Fruit fly (Drosophila melanogaster) whole organism, embryonic: ENCODE data around the gene CG31921.

Experiments used
- Bgb ChIP-seq: fragments of 200-800 bp; sonication (Bioruptor generic); IDR thresholded peaks from 2 replicates; pipeline ENCODE4 v1.3.6; 2022; ENCODE audit warnings: missing biosample characterization, missing genetic modification characterization; ENCODE audit not compliant: partially characterized antibody
- CG11085 ChIP-seq: fragments of 200-800 bp; sonication (Bioruptor generic); IDR thresholded peaks from 2 replicates; pipeline ENCODE4 v1.3.6; 2022; ENCODE audit warnings: missing biosample characterization, missing genetic modification characterization
- CG11695 ChIP-seq: fragments of 200-800 bp; sonication (Bioruptor generic); IDR thresholded peaks from 3 replicates; pipeline ENCODE4 v1.3.6; 2022; ENCODE audit warnings: missing biosample characterization, missing genetic modification characterization
- CG12769 ChIP-seq: fragments of 200-800 bp; sonication (Bioruptor generic); optimal IDR thresholded peaks from 2 replicates; lab custom pipeline; 2019; ENCODE audit warnings: missing biosample characterization, mild to moderate bottlenecking, missing genetic modification characterization, moderate library complexity
- CG15073 ChIP-seq: fragments of 200-800 bp; sonication (Bioruptor generic); optimal IDR thresholded peaks from 2 replicates; lab custom pipeline; 2016; ENCODE audit warnings: missing biosample characterization, missing genetic modification characterization
- CG1603 ChIP-seq: fragments of 200-800 bp; sonication (Bioruptor generic); optimal IDR thresholded peaks from 2 replicates; lab custom pipeline; 2019; ENCODE audit warnings: missing biosample characterization, mild to moderate bottlenecking, missing genetic modification characterization, moderate library complexity
- CG16779 ChIP-seq: fragments of 200-800 bp; sonication (Bioruptor generic); IDR thresholded peaks from 2 replicates; pipeline ENCODE4 v1.3.6; 2022; ENCODE audit warnings: missing biosample characterization, missing genetic modification characterization
- CG18476 ChIP-seq: fragments of 200-800 bp; sonication (Bioruptor generic); optimal IDR thresholded peaks from 2 replicates; lab custom pipeline; 2016; ENCODE audit warnings: missing biosample characterization, mild to moderate bottlenecking, missing genetic modification characterization
- CG18764 ChIP-seq: fragments of 200-800 bp; sonication (Bioruptor generic); optimal IDR thresholded peaks from 3 replicates; lab custom pipeline; 2016; ENCODE audit warnings: missing biosample characterization, missing genetic modification characterization
- CG2116 ChIP-seq: fragments of 200-800 bp; sonication (Bioruptor generic); optimal IDR thresholded peaks from 3 replicates; lab custom pipeline; 2018; ENCODE audit warnings: missing biosample characterization, mild to moderate bottlenecking, missing genetic modification characterization
- CG30020 ChIP-seq: fragments of 200-800 bp; optimal IDR thresholded peaks from 2 replicates; lab custom pipeline; 2019; ENCODE audit warnings: missing biosample characterization, mild to moderate bottlenecking, missing genetic modification characterization, moderate library complexity
- CG31224 ChIP-seq: fragments of 200-800 bp; sonication (Bioruptor generic); IDR thresholded peaks from 2 replicates; pipeline ENCODE4 v1.3.6; 2022; ENCODE audit warnings: missing biosample characterization, missing genetic modification characterization
- CG3726 ChIP-seq: fragments of 200-800 bp; sonication (Bioruptor generic); IDR thresholded peaks from 3 replicates; pipeline ENCODE4, ENCODE4 v1.3.6; 2022; ENCODE audit warnings: missing biosample characterization, missing genetic modification characterization
- CG43689 ChIP-seq: fragments of 200-800 bp; sonication (Bioruptor generic); IDR thresholded peaks from 2 replicates; pipeline ENCODE4 v1.3.6; 2022; ENCODE audit warnings: missing biosample characterization, missing genetic modification characterization
- CG4707 ChIP-seq: fragments of 200-800 bp; sonication (Bioruptor generic); optimal IDR thresholded peaks from 2 replicates; lab custom pipeline; 2018; ENCODE audit warnings: missing biosample characterization, mild to moderate bottlenecking, missing genetic modification characterization, moderate library complexity
- CG5245 ChIP-seq: fragments of 200-800 bp; sonication (Bioruptor generic); optimal IDR thresholded peaks from 3 replicates; lab custom pipeline; 2016; ENCODE audit warnings: missing biosample characterization, missing genetic modification characterization
- CG6254 ChIP-seq: fragments of 200-800 bp; sonication (Bioruptor generic); optimal IDR thresholded peaks from 3 replicates; lab custom pipeline; 2017; ENCODE audit warnings: mild to moderate bottlenecking, missing biosample characterization, missing genetic modification reagents, missing genetic modification characterization
- CG6791 ChIP-seq: fragments of 200-800 bp; sonication (Bioruptor generic); IDR thresholded peaks from 3 replicates; pipeline ENCODE4 v1.3.6; 2022; ENCODE audit warnings: missing biosample characterization, missing genetic modification characterization; ENCODE audit not compliant: partially characterized antibody
- CG7372 ChIP-seq: fragments of 200-800 bp; sonication (Bioruptor generic); IDR thresholded peaks from 2 replicates; pipeline ENCODE4 v1.3.6; 2022; ENCODE audit warnings: missing biosample characterization, missing genetic modification characterization
- CG8281 ChIP-seq: fragments of 200-800 bp; sonication (Bioruptor generic); optimal IDR thresholded peaks from 2 replicates; lab custom pipeline; 2018; ENCODE audit warnings: missing biosample characterization, mild to moderate bottlenecking, missing genetic modification characterization, moderate library complexity
- CG8924 ChIP-seq: fragments of 200-800 bp; optimal IDR thresholded peaks from 3 replicates; lab custom pipeline; 2019; ENCODE audit warnings: missing biosample characterization, mild to moderate bottlenecking, missing genetic modification characterization, moderate library complexity
- CG9932 ChIP-seq: fragments of 200-800 bp; sonication (Bioruptor generic); IDR thresholded peaks from 2 replicates; pipeline ENCODE4 v1.3.6; 2022; ENCODE audit warnings: missing biosample characterization, missing genetic modification characterization
- Camta ChIP-seq: fragments of 200-800 bp; sonication (Bioruptor generic); optimal IDR thresholded peaks from 2 replicates; lab custom pipeline; 2016; ENCODE audit warnings: missing biosample characterization, missing genetic modification characterization
- CkIIα-i1 ChIP-seq: fragments of 200-800 bp; sonication (Bioruptor generic); IDR thresholded peaks from 2 replicates; pipeline ENCODE4 v1.3.6; 2022; ENCODE audit warnings: missing biosample characterization, missing genetic modification characterization
- D ChIP-seq, 2 experiments: fragments of 200-800 bp in 1 of 2; fragments of >200 bp in 1 of 2; sonication (Bioruptor generic) in 1 of 2; optimal IDR thresholded peaks; 2 replicates in 1 of 2; 3 replicates in 1 of 2; lab custom pipeline; 2017; ENCODE audit warnings: mild to moderate bottlenecking in 1 of 2, missing biosample characterization in 1 of 2, missing genetic modification characterization in 1 of 2, missing genetic modification reagents in 1 of 2
- D19A ChIP-seq: fragments of 200-800 bp; optimal IDR thresholded peaks from 3 replicates; lab custom pipeline; 2019; ENCODE audit warnings: missing biosample characterization, mild to moderate bottlenecking, missing genetic modification characterization, moderate library complexity
- Dad ChIP-seq: fragments of 200-800 bp; sonication (Bioruptor generic); optimal IDR thresholded peaks from 3 replicates; lab custom pipeline; 2016; ENCODE audit warnings: missing biosample characterization, missing genetic modification characterization
- Doc3 ChIP-seq: fragments of 200-800 bp; sonication (Bioruptor generic); IDR thresholded peaks from 3 replicates; pipeline ENCODE4 v1.3.6; 2022; ENCODE audit warnings: missing biosample characterization, missing genetic modification characterization; ENCODE audit not compliant: partially characterized antibody
- Dp ChIP-seq: fragments of 200-800 bp; sonication (Bioruptor generic); optimal IDR thresholded peaks from 2 replicates; lab custom pipeline; 2018; ENCODE audit warnings: missing biosample characterization, mild to moderate bottlenecking, missing genetic modification characterization, moderate library complexity
- HLHmδ ChIP-seq: fragments of 200-800 bp; sonication (Bioruptor generic); optimal IDR thresholded peaks from 2 replicates; lab custom pipeline; 2018; ENCODE audit warnings: missing biosample characterization, mild to moderate bottlenecking, missing genetic modification characterization, moderate library complexity
- Lpt ChIP-seq: fragments of >200 bp; optimal IDR thresholded peaks from 2 replicates; lab custom pipeline; 2018; ENCODE audit warnings: missing biosample characterization, missing genetic modification characterization
- PHDP ChIP-seq: fragments of 200-800 bp; sonication (Bioruptor generic); optimal IDR thresholded peaks from 3 replicates; lab custom pipeline; 2018; ENCODE audit warnings: missing biosample characterization, mild to moderate bottlenecking, missing genetic modification characterization, moderate library complexity
- az2 ChIP-seq: fragments of 200-800 bp; sonication (Bioruptor generic); optimal IDR thresholded peaks from 3 replicates; lab custom pipeline; 2016; ENCODE audit warnings: missing biosample characterization, missing genetic modification characterization
- bigmax ChIP-seq: fragments of 200-800 bp; sonication (Bioruptor generic); optimal IDR thresholded peaks from 2 replicates; lab custom pipeline; 2018; ENCODE audit warnings: missing biosample characterization, mild to moderate bottlenecking, missing genetic modification characterization
- cad ChIP-seq: fragments of >200 bp; optimal IDR thresholded peaks from 2 replicates; lab custom pipeline; 2017; ENCODE audit warnings: missing biosample characterization, missing genetic modification characterization
- croc ChIP-seq: fragments of 200-800 bp; sonication (Bioruptor generic); conservative IDR thresholded peaks from 3 replicates; pipeline ENCODE4 v1.3.6; 2022; ENCODE audit warnings: missing biosample characterization, missing genetic modification characterization
- dpn ChIP-seq, 2 experiments: fragments of 200-800 bp; sonication (Bioruptor generic); optimal IDR thresholded peaks; 3 replicates each; lab custom pipeline; 2016; ENCODE audit warnings: missing biosample characterization in 2 of 2, missing genetic modification characterization in 2 of 2
- insv ChIP-seq, 2 experiments: fragments of 200-800 bp; sonication (Bioruptor generic); optimal IDR thresholded peaks; 3 replicates each; lab custom pipeline; 2016 to 2018; ENCODE audit warnings: missing biosample characterization in 2 of 2, missing genetic modification characterization in 2 of 2
- kni ChIP-seq: fragments of 200-800 bp; sonication (Bioruptor generic); optimal IDR thresholded peaks from 3 replicates; lab custom pipeline; 2017; ENCODE audit warnings: mild to moderate bottlenecking, missing biosample characterization, missing genetic modification reagents, missing genetic modification characterization
- pzg ChIP-seq: fragments of 200-800 bp; sonication (Bioruptor generic); optimal IDR thresholded peaks from 3 replicates; lab custom pipeline; 2018; ENCODE audit warnings: missing biosample characterization, mild to moderate bottlenecking, missing genetic modification characterization, moderate library complexity
- sd ChIP-seq: fragments of 200-800 bp; sonication (Bioruptor generic); optimal IDR thresholded peaks from 3 replicates; lab custom pipeline; 2018; ENCODE audit warnings: missing biosample characterization, mild to moderate bottlenecking, missing genetic modification characterization, moderate library complexity
- sim ChIP-seq: fragments of 200-800 bp; sonication (Bioruptor generic); IDR thresholded peaks from 2 replicates; pipeline ENCODE4 v1.3.6; 2022; ENCODE audit warnings: missing biosample characterization, missing genetic modification characterization
- sima ChIP-seq: fragments of 200-800 bp; sonication (Bioruptor generic); optimal IDR thresholded peaks from 2 replicates; lab custom pipeline; 2016; ENCODE audit warnings: missing biosample characterization, missing genetic modification characterization
- slou ChIP-seq: fragments of 200-800 bp; sonication (Bioruptor generic); optimal IDR thresholded peaks from 3 replicates; lab custom pipeline; 2016; ENCODE audit warnings: missing biosample characterization, missing genetic modification characterization
- sna ChIP-seq: fragments of 200-800 bp; sonication (Bioruptor generic); IDR thresholded peaks from 2 replicates; pipeline ENCODE4 v1.3.6; 2022; ENCODE audit warnings: missing biosample characterization, missing genetic modification characterization; ENCODE audit not compliant: partially characterized antibody
- sqz ChIP-seq: fragments of 200-800 bp; sonication (Bioruptor generic); optimal IDR thresholded peaks from 3 replicates; lab custom pipeline; 2018; ENCODE audit warnings: missing biosample characterization, mild to moderate bottlenecking, missing genetic modification characterization
- trh ChIP-seq: fragments of 200-800 bp; sonication (Bioruptor generic); optimal IDR thresholded peaks from 2 replicates; lab custom pipeline; 2016; ENCODE audit warnings: missing biosample characterization, missing genetic modification characterization
- zf30C ChIP-seq: fragments of 200-800 bp; sonication (Bioruptor generic); optimal IDR thresholded peaks from 3 replicates; lab custom pipeline; 2018; ENCODE audit warnings: missing biosample characterization, mild to moderate bottlenecking, missing genetic modification characterization

CG31921 gene

DNA sequence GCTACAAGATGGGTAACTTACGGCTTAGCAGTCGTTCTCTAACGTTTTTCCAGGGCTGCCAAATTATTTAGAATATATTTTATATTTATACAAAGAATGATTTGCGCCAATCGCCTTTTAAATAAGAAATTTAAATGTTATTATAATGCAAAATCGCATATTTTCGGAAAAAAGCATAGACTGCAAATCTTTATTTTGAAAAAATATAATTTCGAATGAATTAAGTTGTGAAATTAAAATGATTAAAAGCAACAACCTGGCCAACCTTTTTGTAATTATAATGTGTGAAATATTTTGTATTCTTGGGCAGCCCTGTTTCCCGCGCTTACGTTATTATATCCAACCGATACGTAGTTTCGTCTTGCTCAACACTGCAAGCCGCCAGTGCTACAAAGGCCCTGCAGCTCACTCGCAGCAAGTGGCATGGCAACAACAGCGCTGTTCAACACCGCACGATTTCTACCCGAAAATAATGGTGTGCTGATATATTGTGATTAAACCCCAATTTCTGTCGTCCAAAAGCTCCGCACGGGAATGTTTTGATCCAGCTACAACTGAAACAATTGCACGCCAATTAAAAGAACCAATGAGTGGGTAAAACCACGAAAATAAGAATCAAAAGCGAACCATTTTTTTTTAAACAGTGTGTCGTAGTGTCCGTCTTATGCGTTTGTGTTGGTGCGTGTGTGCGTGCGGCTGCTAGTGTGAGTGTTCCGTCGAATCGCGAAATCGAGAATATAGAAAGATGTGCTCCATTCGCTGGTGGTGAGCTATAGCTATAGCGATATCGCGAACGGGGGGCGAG lies 34.5 kb downstream of the CG31921 start, which contains the start of gene Pi3K21B (continued):
- TF ChIP-seq cad (GFP tag; lab: Kevin White, UChicago) (no peak), CG30020 (tag; lab: Kevin White, UChicago) (peak; percentile 75), CG6254 (peak; percentile 77), dpn (GFP tag; optimal IDR thresholded peaks at IDR 0.05; lab: Kevin White, UChicago) (peak; percentile 93 to 94), Lpt (GFP tag; lab: Kevin White, UChicago) (no peak), Camta (GFP tag; lab: Kevin White, UChicago) (peak; percentile 90), insv (GFP tag; optimal IDR thresholded peaks at IDR 0.05; lab: Kevin White, UChicago) (peak in 1 of 2 experiments; percentile 74), D (optimal IDR thresholded peaks at IDR 0.05; lab: Kevin White, UChicago) (no peak), D (GFP tag; optimal IDR thresholded peaks at IDR 0.05; lab: Kevin White, UChicago) (peak; percentile 77), CG5245 (GFP tag; lab: Kevin White, UChicago) (peak; percentile 87), D19A (tag; lab: Kevin White, UChicago) (peak; percentile 78), CG31224 (GFP tag; lab: Robert Waterston, UW) (peak; percentile 67), sd (tag; lab: Kevin White, UChicago) (peak; percentile 70), slou (GFP tag; lab: Kevin White, UChicago) (peak; percentile 88), CkIIα-i1 (no peak), CG1603 (tag; lab: Kevin White, UChicago) (peak; percentile 85), Dp (GFP tag; lab: Kevin White, UChicago) (peak; percentile 87), CG9932 (peak; percentile 97), sna (0 out of 2 replicates have a peak, but pooled peaks have one; percentile 12), CG4707 (peak; percentile 37), az2 (GFP tag; lab: Kevin White, UChicago) (peak; percentile 87), CG2116 (GFP tag; lab: Kevin White, UChicago) (peak; percentile 81), CG18476 (GFP tag; lab: Kevin White, UChicago) (peak; percentile 79), sqz (GFP tag; lab: Kevin White, UChicago) (peak; percentile 92), kni (GFP tag; lab: Kevin White, UChicago) (peak; percentile 87), Doc3 (GFP tag; lab: Robert Waterston, UW) (no peak), zf30C (GFP tag; lab: Kevin White, UChicago) (peak; percentile 10), CG43689 (GFP tag; lab: Robert Waterston, UW) (no peak; the same call in none of the 2 replicates), trh (peak; percentile 78), CG3726 (GFP tag; lab: Robert Waterston, UW) (peak; percentile 75; the same call in 1 of the 3 replicates), CG11695 (GFP tag; lab: Robert Waterston, UW) (peak; percentile 80), bigmax (GFP tag; lab: Kevin White, UChicago) (peak; percentile 4), CG11085 (GFP tag; lab: Robert Waterston, UW) (peak; percentile 54; the same call in 1 of the 2 replicates), CG15073 (peak; percentile 67), HLHmδ (GFP tag; lab: Kevin White, UChicago) (peak; percentile 90), CG6791 (peak; percentile 73), sima (GFP tag; lab: Kevin White, UChicago) (peak; percentile 36), CG8924 (tag; lab: Kevin White, UChicago) (peak; percentile 90), CG12769 (tag; lab: Kevin White, UChicago) (peak; percentile 81), Bgb (GFP tag; lab: Robert Waterston, UW) (peak; percentile 26; the same call in 1 of the 2 replicates), CG16779 (GFP tag; lab: Robert Waterston, UW) (peak; percentile 82), sim (no peak), CG8281 (tag; lab: Kevin White, UChicago) (peak; percentile 73), CG18764 (GFP tag; lab: Kevin White, UChicago) (peak; percentile 81), CG7372 (peak; percentile 80), croc (GFP tag; lab: Robert Waterston, UW) (peak; percentile 67), PHDP (tag; lab: Kevin White, UChicago) (peak; percentile 89), pzg (GFP tag; lab: Kevin White, UChicago) (peak; percentile 78), Dad (GFP tag; lab: Kevin White, UChicago) (peak; percentile 92)
